Worm (Caenorhabditis elegans) whole organism, young adult: Measurements from ENCODE around the gene hlh-10.

Source experiments
- nfya-2 ChIP-seq: fragments of 200-800 bp; sonication (Bioruptor generic); IDR thresholded peaks from 2 replicates; pipeline ENCODE4 v1.3.6; 2022; ENCODE audit warnings: missing genetic modification reagents, missing genetic modification characterization, missing compliant biosample characterization
- tlf-1 ChIP-seq: fragments of 200-800 bp; sonication (Bioruptor generic); optimal IDR thresholded peaks from 2 replicates; lab custom pipeline; 2018; ENCODE audit warnings: mild to moderate bottlenecking, missing genetic modification characterization, missing compliant biosample characterization

DNA sequence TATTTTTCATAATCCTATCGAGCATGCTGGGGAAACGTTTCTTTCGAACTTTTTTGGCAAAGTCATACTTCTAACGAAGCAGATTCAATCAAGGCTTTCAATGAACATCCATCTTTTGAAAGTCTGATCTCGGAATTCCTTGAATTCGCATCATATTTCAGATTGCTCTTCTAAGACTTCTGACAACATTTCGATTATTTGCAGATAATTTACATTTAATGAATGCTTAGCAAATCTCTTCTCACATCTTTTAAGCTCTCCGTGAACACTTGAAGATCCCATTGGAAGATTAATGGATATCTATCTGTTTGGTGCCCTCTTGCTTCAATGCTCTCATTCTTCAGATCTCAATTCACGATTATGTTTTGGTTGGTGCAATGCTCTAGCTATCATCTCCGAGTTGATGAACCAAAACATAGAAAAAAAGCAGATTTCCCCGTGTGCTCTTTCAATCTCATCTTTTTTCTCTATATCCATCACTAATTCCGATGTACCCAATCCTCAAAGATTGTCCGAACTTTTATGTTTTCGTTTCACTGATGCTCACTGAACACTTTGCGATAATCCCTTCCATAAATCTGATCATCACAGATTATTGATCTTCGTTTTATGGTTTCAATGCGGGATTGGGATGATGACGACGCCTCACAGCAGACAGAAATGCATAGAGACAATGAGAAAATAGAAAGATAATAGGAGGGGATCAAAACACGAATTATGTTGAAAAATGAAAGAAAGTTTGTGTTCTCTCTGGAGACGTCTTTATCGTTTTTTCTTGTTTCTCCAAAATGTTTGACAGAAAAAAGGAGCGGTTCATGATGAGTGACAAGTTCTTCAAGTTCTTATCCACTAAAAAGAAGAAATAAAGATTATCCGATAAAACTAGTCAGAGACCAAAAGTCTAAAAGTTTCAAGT, 7.6 kb downstream of the hlh-10 start:
- TF ChIP-seq tlf-1 (GFP tag; lab: Kevin White, UChicago): no peak
- TF ChIP-seq nfya-2: no peak
